Fruit fly (Drosophila melanogaster): ENCODE data around the gene PolG1.

The PolG1 gene

DNA sequence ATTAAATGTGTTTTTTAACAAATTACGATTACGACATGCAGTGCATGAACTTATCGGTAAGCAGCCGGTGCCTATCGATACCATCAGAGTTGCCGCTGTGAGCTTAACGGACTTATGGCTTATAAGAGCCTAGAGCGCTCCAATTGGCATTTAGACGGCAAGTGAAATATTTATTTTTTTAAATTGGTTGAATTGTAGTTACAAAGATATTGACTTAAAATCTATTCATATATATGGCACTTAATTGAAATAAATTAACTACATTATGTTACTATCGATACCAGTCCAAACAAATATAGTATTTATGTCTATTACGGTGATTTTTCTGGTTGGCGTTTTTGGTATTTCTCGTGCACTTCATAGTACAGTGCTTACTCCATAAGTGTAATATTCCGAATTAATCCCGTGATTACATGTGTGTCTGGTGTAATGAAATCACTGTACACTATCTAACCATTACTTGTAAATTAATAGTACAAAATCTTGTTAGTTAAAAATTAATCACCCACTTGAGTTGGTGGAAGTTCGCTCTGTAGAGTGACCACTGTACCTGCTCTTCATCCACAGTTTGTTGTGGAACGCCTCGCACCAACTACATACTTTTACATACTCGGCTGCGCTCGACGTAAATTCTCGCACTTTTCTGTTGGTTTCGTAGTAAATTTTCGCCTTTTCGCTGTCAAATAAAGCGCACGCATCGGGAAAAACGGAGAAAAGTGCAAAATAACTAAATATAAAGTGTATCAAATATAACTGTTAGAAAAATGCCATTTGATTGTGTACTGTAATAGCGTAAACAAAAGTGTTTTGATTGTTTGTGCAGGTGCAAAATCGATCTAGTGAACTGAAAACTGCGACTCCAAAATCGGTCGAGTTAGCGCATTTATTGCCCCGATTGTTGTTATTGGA lies 7.7 kb upstream of the PolG1 start, which contains the start of the genes mRpS23 and CenG1A (continued):
- 0 out of 2 replicates have a peak, but pooled peaks have one; percentile 33 for TF ChIP-seq ato (GFP tag; IDR thresholded peaks at IDR 0.05; ENCODE audit: partially characterized antibody)
- TF ChIP-seq chinmo (GFP tag; IDR thresholded peaks at IDR 0.05; ENCODE audit: partially characterized antibody) = 0 out of 4 replicates have a peak, but pooled peaks have one; percentile 36
- peak; percentile 100 for TF ChIP-seq CG12299 (tag; optimal IDR thresholded peaks at IDR 0.05)
- TF ChIP-seq gce (GFP tag; IDR thresholded peaks at IDR 0.05) = peak; percentile 100
- TF ChIP-seq CG11723 (GFP tag; optimal IDR thresholded peaks at IDR 0.05) = peak; percentile 99
- peak; percentile 100 for TF ChIP-seq CG10979 (tag; optimal IDR thresholded peaks at IDR 0.05)
- peak; percentile 100 for TF ChIP-seq Rx (GFP tag; IDR thresholded peaks at IDR 0.05)
- peak; percentile 100 for TF ChIP-seq CG16863 (GFP tag; optimal IDR thresholded peaks at IDR 0.05)
- TF ChIP-seq Hand (GFP tag; optimal IDR thresholded peaks at IDR 0.05) = peak; percentile 99
- TF ChIP-seq Bdp1 (GFP tag; optimal IDR thresholded peaks at IDR 0.05) = peak; percentile 96
- peak; percentile 99 for TF ChIP-seq repo (GFP tag; optimal IDR thresholded peaks at IDR 0.05)
- peak; percentile 99 for TF ChIP-seq ac (GFP tag; optimal IDR thresholded peaks at IDR 0.05)
- TF ChIP-seq CG1602 (GFP tag; optimal IDR thresholded peaks at IDR 0.05) = peak; percentile 100
- TF ChIP-seq CG9609 (GFP tag; optimal IDR thresholded peaks at IDR 0.05) = peak; percentile 100
- peak; percentile 81 for TF ChIP-seq pfk (GFP tag; optimal IDR thresholded peaks at IDR 0.05)
- peak; percentile 100 for TF ChIP-seq H2.0 (GFP tag; IDR thresholded peaks at IDR 0.05)
- TF ChIP-seq lilli (GFP tag; optimal IDR thresholded peaks at IDR 0.05) = peak; percentile 100
- peak; percentile 100 for TF ChIP-seq CG2120 (GFP tag; optimal IDR thresholded peaks at IDR 0.05)
- peak; percentile 100 for TF ChIP-seq CG17359 (tag; optimal IDR thresholded peaks at IDR 0.05)
- peak; percentile 100 for TF ChIP-seq CG2875 (GFP tag; optimal IDR thresholded peaks at IDR 0.05)
- TF ChIP-seq TFAM (GFP tag; optimal IDR thresholded peaks at IDR 0.05) = peak; percentile 97
- TF ChIP-seq CG15269 (tag; optimal IDR thresholded peaks at IDR 0.05) = peak; percentile 100
- TF ChIP-seq trh (GFP tag; optimal IDR thresholded peaks at IDR 0.05) = peak; percentile 99
- peak; percentile 100 for TF ChIP-seq Hmr (GFP tag; optimal IDR thresholded peaks at IDR 0.05)
- peak; percentile 100 for TF ChIP-seq CG3065 (GFP tag; optimal IDR thresholded peaks at IDR 0.05)
- TF ChIP-seq eve (GFP tag; optimal IDR thresholded peaks at IDR 0.05) = peak in 1 of 2 experiments; percentile 62
- peak; percentile 99 for TF ChIP-seq ERR (GFP tag; optimal IDR thresholded peaks at IDR 0.05)
- TF ChIP-seq CG9727 (GFP tag; optimal IDR thresholded peaks at IDR 0.05) = peak; percentile 99
- TF ChIP-seq en (GFP tag; optimal IDR thresholded peaks at IDR 0.05) = peak; percentile 100
- peak; percentile 100 for TF ChIP-seq croc (GFP tag; conservative IDR thresholded peaks at IDR 0.05)
- peak; percentile 100 for TF ChIP-seq CG32532 (GFP tag; IDR thresholded peaks at IDR 0.05)
- peak; percentile 99 for TF ChIP-seq Gsc (GFP tag; IDR thresholded peaks at IDR 0.05)
- TF ChIP-seq CG10321 (GFP tag; IDR thresholded peaks at IDR 0.05) = peak; percentile 92
- TF ChIP-seq CG32772 (GFP tag; IDR thresholded peaks at IDR 0.05) = peak; percentile 100
- TF ChIP-seq ATbp (GFP tag; optimal IDR thresholded peaks at IDR 0.05) = peak; percentile 100
- peak; percentile 100 for TF ChIP-seq ranshi (GFP tag; IDR thresholded peaks at IDR 0.05)
- peak; percentile 99 for TF ChIP-seq CkIIα-i1 (GFP tag; IDR thresholded peaks at IDR 0.05)
- peak; percentile 82 for TF ChIP-seq CTCF (GFP tag; optimal IDR thresholded peaks at IDR 0.05)
- TF ChIP-seq eyg (GFP tag; optimal IDR thresholded peaks at IDR 0.05) = peak; percentile 99
- TF ChIP-seq vnd (GFP tag; IDR thresholded peaks at IDR 0.05; ENCODE audit: partially characterized antibody) = peak; percentile 85
- TF ChIP-seq Pdp1 (GFP tag; optimal IDR thresholded peaks at IDR 0.05) = peak; percentile 99 to 100
- peak; percentile 98 for TF ChIP-seq sima (GFP tag; optimal IDR thresholded peaks at IDR 0.05)
- TF ChIP-seq NC2β (GFP tag; optimal IDR thresholded peaks at IDR 0.05) = peak; percentile 100
- TF ChIP-seq C15 (GFP tag; IDR thresholded peaks at IDR 0.05) = peak; percentile 100
- peak; percentile 100 for TF ChIP-seq schlank (tag; optimal IDR thresholded peaks at IDR 0.05)
- TF ChIP-seq CG8281 (tag; optimal IDR thresholded peaks at IDR 0.05) = peak; percentile 96
- TF ChIP-seq amos (GFP tag; IDR thresholded peaks at IDR 0.05; ENCODE audit: partially characterized antibody) = peak; percentile 64; the same call in 1 of the 2 replicates
- peak; percentile 100 for TF ChIP-seq chn (GFP tag; optimal IDR thresholded peaks at IDR 0.05)
- TF ChIP-seq CoRest (tag; optimal IDR thresholded peaks at IDR 0.05) = peak; percentile 100

All from whole organism, embryonic.